Worm (Caenorhabditis elegans) whole organism, young adult: ENCODE data around the gene best-4.

Source experiments
- B0035.1 ChIP-seq: sonication (generic microtip); optimal IDR thresholded peaks from 2 replicates; lab custom pipeline; 2016; ENCODE audit warnings: missing genetic modification characterization, mild to moderate bottlenecking, missing compliant biosample characterization, missing genotype, missing genetic modification reagents
- B0336.3 ChIP-seq: fragments of 200-800 bp; sonication (Bioruptor generic); IDR thresholded peaks from 2 replicates; pipeline ENCODE4 v1.3.6; 2022; ENCODE audit warnings: missing genetic modification characterization, missing compliant biosample characterization
- C06A6.2 ChIP-seq: fragments of 200-800 bp; sonication (Bioruptor generic); conservative IDR thresholded peaks from 2 replicates; pipeline ENCODE4 v1.3.6; 2022; ENCODE audit warnings: missing genetic modification characterization, missing compliant biosample characterization
- D2030.7 ChIP-seq: fragments of 200-800 bp; sonication (Bioruptor generic); IDR thresholded peaks from 2 replicates; pipeline ENCODE4 v1.3.6; 2022; ENCODE audit warnings: missing genetic modification reagents, missing genetic modification characterization, missing compliant biosample characterization
- F49E8.2 ChIP-seq: sonication (generic microtip); optimal IDR thresholded peaks from 3 replicates; lab custom pipeline; 2017; ENCODE audit warnings: missing genetic modification characterization, mild to moderate bottlenecking, missing compliant biosample characterization, antibody characterized with exemption, moderate library complexity; ENCODE audit not compliant: insufficient read depth
- K11D2.4 ChIP-seq: fragments of 200-800 bp; sonication (Bioruptor generic); IDR thresholded peaks from 2 replicates; pipeline ENCODE4 v1.3.6; 2022; ENCODE audit warnings: missing genetic modification reagents, missing genetic modification characterization, missing compliant biosample characterization
- Y53G8AR.9 ChIP-seq: fragments of 200-800 bp; sonication (Bioruptor generic); conservative IDR thresholded peaks from 2 replicates; pipeline ENCODE4 v1.3.6; 2022; ENCODE audit warnings: missing genetic modification reagents, missing genetic modification characterization, missing compliant biosample characterization
- Y79H2A.3 ChIP-seq: fragments of 200-800 bp; sonication (Bioruptor generic); conservative IDR thresholded peaks from 2 replicates; pipeline ENCODE4 v1.3.6; 2022; ENCODE audit warnings: missing genetic modification reagents, missing genetic modification characterization, missing compliant biosample characterization
- ama-1 ChIP-seq, 3 experiments: fragments of 150-350 bp in 1 of 3; sonication (generic microtip) in 2 of 3; optimal IDR thresholded peaks; 2 replicates each; lab custom pipeline; 2014 to 2018; ENCODE audit warnings: missing biosample characterization in 2 of 3, missing genetic modification characterization in 2 of 3, missing genetic modification reagents in 2 of 3
- aptf-2 ChIP-seq: fragments of 200-800 bp; sonication (Bioruptor generic); conservative IDR thresholded peaks from 2 replicates; pipeline ENCODE4 v1.3.6; 2022; ENCODE audit warnings: missing genetic modification reagents, missing genetic modification characterization, missing compliant biosample characterization
- aptf-3 ChIP-seq: fragments of 200-800 bp; sonication (Bioruptor generic); IDR thresholded peaks from 2 replicates; pipeline ENCODE4 v1.3.6; 2022; ENCODE audit warnings: missing genetic modification characterization, missing compliant biosample characterization
- ccch-3 ChIP-seq: fragments of 200-800 bp; sonication (Bioruptor generic); optimal IDR thresholded peaks from 2 replicates; lab custom pipeline; 2018; ENCODE audit warnings: mild to moderate bottlenecking, missing genetic modification characterization, missing compliant biosample characterization
- cebp-2 ChIP-seq: fragments of 200-800 bp; sonication (Bioruptor generic); IDR thresholded peaks from 2 replicates; pipeline ENCODE4 v1.3.6; 2022; ENCODE audit warnings: missing genetic modification characterization, missing compliant biosample characterization
- ceh-79 ChIP-seq: sonication (generic microtip); optimal IDR thresholded peaks from 2 replicates; lab custom pipeline; 2017; ENCODE audit warnings: mild to moderate bottlenecking, missing genetic modification characterization, missing compliant biosample characterization
- ceh-91 ChIP-seq: fragments of 200-800 bp; sonication (Bioruptor generic); IDR thresholded peaks from 2 replicates; pipeline ENCODE4 v1.3.6; 2022; ENCODE audit warnings: missing genetic modification reagents, missing genetic modification characterization, missing compliant biosample characterization
- chd-7 ChIP-seq: sonication (generic microtip); optimal IDR thresholded peaks from 2 replicates; lab custom pipeline; 2016; ENCODE audit warnings: mild to moderate bottlenecking, missing genetic modification characterization, moderate library complexity, missing compliant biosample characterization
- dox-1 ChIP-seq: fragments of 200-800 bp; sonication (Bioruptor generic); IDR thresholded peaks from 2 replicates; pipeline ENCODE4 v1.3.6; 2022; ENCODE audit warnings: missing genetic modification reagents, missing genetic modification characterization, missing compliant biosample characterization
- efl-1 ChIP-seq: fragments of 150-350 bp; optimal IDR thresholded peaks from 2 replicates; lab custom pipeline; 2014; ENCODE audit warnings: missing biosample characterization, missing genetic modification reagents, missing genetic modification characterization
- ekl-4 ChIP-seq: fragments of 200-800 bp; sonication (Bioruptor generic); IDR thresholded peaks from 2 replicates; pipeline ENCODE4 v1.3.6; 2022; ENCODE audit warnings: missing genetic modification reagents, missing genetic modification characterization, missing compliant biosample characterization
- gei-17 ChIP-seq: fragments of 200-800 bp; sonication (Bioruptor generic); optimal IDR thresholded peaks from 2 replicates; lab custom pipeline; 2018; ENCODE audit warnings: mild to moderate bottlenecking, missing genetic modification characterization, missing compliant biosample characterization
- hmg-1.2 ChIP-seq: fragments of 200-800 bp; sonication (Bioruptor generic); IDR thresholded peaks from 2 replicates; pipeline ENCODE4 v1.3.6; 2022; ENCODE audit warnings: missing genetic modification reagents, missing genetic modification characterization, missing compliant biosample characterization
- hmg-20 ChIP-seq: fragments of 200-800 bp; sonication (Bioruptor generic); IDR thresholded peaks from 2 replicates; pipeline ENCODE4 v1.3.6; 2022; ENCODE audit warnings: missing genetic modification reagents, missing genetic modification characterization, missing compliant biosample characterization
- hsf-1 ChIP-seq: fragments of 200-800 bp; sonication (Bioruptor generic); IDR thresholded peaks from 2 replicates; pipeline ENCODE4 v1.3.6; 2022; ENCODE audit warnings: missing genetic modification reagents, missing genetic modification characterization, missing compliant biosample characterization
- let-526 ChIP-seq: fragments of 200-800 bp; sonication (Bioruptor generic); IDR thresholded peaks from 2 replicates; pipeline ENCODE4 v1.3.6; 2022; ENCODE audit warnings: missing genetic modification reagents, missing genetic modification characterization, missing compliant biosample characterization
- lin-26 ChIP-seq: fragments of 200-800 bp; sonication (Bioruptor generic); IDR thresholded peaks from 2 replicates; pipeline ENCODE4 v1.3.6; 2022; ENCODE audit warnings: missing genetic modification reagents, missing genetic modification characterization, missing compliant biosample characterization
- lin-54 ChIP-seq: fragments of 200-800 bp; sonication (Bioruptor generic); optimal IDR thresholded peaks from 2 replicates; lab custom pipeline; 2018; ENCODE audit warnings: mild to moderate bottlenecking, missing genetic modification characterization, missing compliant biosample characterization
- lsl-1 ChIP-seq: fragments of 200-800 bp; sonication (Bioruptor generic); optimal IDR thresholded peaks from 2 replicates; lab custom pipeline; 2018; ENCODE audit warnings: mild to moderate bottlenecking, missing genetic modification characterization, moderate library complexity, missing compliant biosample characterization
- madf-3 ChIP-seq: fragments of 200-800 bp; sonication (Bioruptor generic); IDR thresholded peaks from 2 replicates; pipeline ENCODE4 v1.3.6; 2022; ENCODE audit warnings: missing genetic modification reagents, missing genetic modification characterization, missing compliant biosample characterization
- madf-6 ChIP-seq: fragments of 200-800 bp; sonication (Bioruptor generic); IDR thresholded peaks from 2 replicates; pipeline ENCODE4 v1.3.6; 2022; ENCODE audit warnings: missing genetic modification reagents, missing genetic modification characterization, missing compliant biosample characterization
- mel-28 ChIP-seq: sonication (generic microtip); optimal IDR thresholded peaks from 2 replicates; lab custom pipeline; 2016; ENCODE audit warnings: borderline replicate concordance, mild to moderate bottlenecking, missing genetic modification characterization, missing compliant biosample characterization
- nfya-1 ChIP-seq: sonication (generic microtip); optimal IDR thresholded peaks from 2 replicates; lab custom pipeline; 2017; ENCODE audit warnings: antibody characterized with exemption, missing compliant biosample characterization, missing genetic modification characterization, borderline replicate concordance; ENCODE audit not compliant: insufficient read depth
- nfyb-1 ChIP-seq: fragments of 200-800 bp; sonication (Bioruptor generic); IDR thresholded peaks from 2 replicates; pipeline ENCODE4 v1.3.6; 2022; ENCODE audit warnings: missing genetic modification reagents, missing genetic modification characterization, missing compliant biosample characterization
- nhr-120 ChIP-seq: fragments of 200-800 bp; sonication (Bioruptor generic); IDR thresholded peaks from 2 replicates; pipeline ENCODE4 v1.3.6; 2022; ENCODE audit warnings: missing genetic modification characterization, missing compliant biosample characterization
- nhr-179 ChIP-seq: sonication (generic microtip); optimal IDR thresholded peaks from 2 replicates; lab custom pipeline; 2016; ENCODE audit warnings: mild to moderate bottlenecking, missing genetic modification characterization, missing compliant biosample characterization
- nhr-90 ChIP-seq: sonication (generic microtip); optimal IDR thresholded peaks from 2 replicates; lab custom pipeline; 2016; ENCODE audit warnings: missing genotype, mild to moderate bottlenecking, missing genetic modification characterization, missing compliant biosample characterization
- pbrm-1 ChIP-seq: fragments of 200-800 bp; sonication (Bioruptor generic); IDR thresholded peaks from 2 replicates; pipeline ENCODE4 v1.3.6; 2022; ENCODE audit warnings: missing genetic modification reagents, missing genetic modification characterization, missing compliant biosample characterization
- pha-4 ChIP-seq: fragments of 150-350 bp; sonication (generic microtip); optimal IDR thresholded peaks from 2 replicates; lab custom pipeline; 2014; ENCODE audit warnings: missing biosample characterization, missing genetic modification reagents, missing genetic modification characterization
- rcor-1 ChIP-seq: fragments of 200-800 bp; sonication (Bioruptor generic); IDR thresholded peaks from 2 replicates; pipeline ENCODE4 v1.3.6; 2022; ENCODE audit warnings: missing genetic modification reagents, missing genetic modification characterization, missing compliant biosample characterization
- rec-8 ChIP-seq, 2 experiments: sonication (generic microtip); optimal IDR thresholded peaks; 2 replicates each; lab custom pipeline; 2016; ENCODE audit warnings: mild to moderate bottlenecking in 2 of 2, missing genetic modification characterization in 2 of 2, missing genetic modification reagents in 2 of 2, missing genotype in 2 of 2, missing biosample characterization in 1 of 2, missing compliant biosample characterization in 1 of 2, moderate library complexity in 1 of 2
- snpc-1.1 ChIP-seq: sonication (generic microtip); optimal IDR thresholded peaks from 2 replicates; lab custom pipeline; 2017; ENCODE audit warnings: missing genetic modification characterization, mild to moderate bottlenecking, missing compliant biosample characterization, antibody characterized with exemption, moderate library complexity, missing genotype, missing genetic modification reagents; ENCODE audit not compliant: insufficient read depth
- snpc-3.4 ChIP-seq: sonication (generic microtip); optimal IDR thresholded peaks from 2 replicates; lab custom pipeline; 2017; ENCODE audit warnings: missing genetic modification characterization, mild to moderate bottlenecking, missing compliant biosample characterization, antibody characterized with exemption, moderate library complexity, missing genotype, missing genetic modification reagents
- sptf-2 ChIP-seq: fragments of 200-800 bp; sonication (Bioruptor generic); optimal IDR thresholded peaks from 2 replicates; lab custom pipeline; 2018; ENCODE audit warnings: mild to moderate bottlenecking, missing genetic modification characterization, missing compliant biosample characterization
- tbp1 ChIP-seq: fragments of 200-800 bp; sonication (Bioruptor generic); optimal IDR thresholded peaks from 2 replicates; lab custom pipeline; 2018; ENCODE audit warnings: mild to moderate bottlenecking, missing genetic modification characterization, missing compliant biosample characterization
- unc-130 ChIP-seq: sonication (generic microtip); optimal IDR thresholded peaks from 2 replicates; lab custom pipeline; 2016; ENCODE audit warnings: missing genetic modification reagents, missing genetic modification characterization, missing compliant biosample characterization
- zim-3 ChIP-seq: sonication (generic microtip); optimal IDR thresholded peaks from 2 replicates; lab custom pipeline; 2017; ENCODE audit warnings: mild to moderate bottlenecking, missing genetic modification characterization, moderate library complexity, missing compliant biosample characterization
- ztf-18 ChIP-seq: sonication (generic microtip); optimal IDR thresholded peaks from 2 replicates; lab custom pipeline; 2016; ENCODE audit warnings: missing genotype, mild to moderate bottlenecking, missing genetic modification characterization, missing compliant biosample characterization
- ztf-26 ChIP-seq: sonication (generic microtip); optimal IDR thresholded peaks from 2 replicates; lab custom pipeline; 2017; ENCODE audit warnings: missing genetic modification characterization, missing compliant biosample characterization
- ztf-6 ChIP-seq: fragments of 200-800 bp; sonication (Bioruptor generic); IDR thresholded peaks from 2 replicates; pipeline ENCODE4 v1.3.6; 2022; ENCODE audit warnings: missing genetic modification reagents, missing genetic modification characterization, missing compliant biosample characterization

Gene best-4

ce11 chrII:18787-19186 is 7.1 kb upstream of the best-4 start (continued):
- no peak for TF ChIP-seq aptf-3 (GFP tag; lab: Robert Waterston, UW)
- no peak for TF ChIP-seq zim-3 (tag; lab: Kevin White, UChicago)
- TF ChIP-seq rec-8 (tag; optimal IDR thresholded peaks at IDR 0.05; lab: Kevin White, UChicago): no peak
- TF ChIP-seq D2030.7: no peak
- TF ChIP-seq B0035.1: no peak
- TF ChIP-seq ekl-4 (GFP tag; lab: Robert Waterston, UW): peak; percentile 35; the same call in 1 of the 2 replicates
- no peak for TF ChIP-seq gei-17 (GFP tag; lab: Kevin White, UChicago)
- no peak for TF ChIP-seq ccch-3 (GFP tag; lab: Kevin White, UChicago)
- TF ChIP-seq B0336.3: peak; percentile 55; the same call in 1 of the 2 replicates
- TF ChIP-seq nfya-1 (tag; lab: Kevin White, UChicago): no peak
- peak; percentile 50 for TF ChIP-seq ztf-26 (tag; lab: Kevin White, UChicago)
- no peak for TF ChIP-seq efl-1 (GFP tag; lab: Kevin White, UChicago)
- peak; percentile 12 for TF ChIP-seq chd-7
- TF ChIP-seq ama-1 (optimal IDR thresholded peaks at IDR 0.05; lab: Kevin White, UChicago): no peak
- no peak for TF ChIP-seq ama-1 (GFP tag; optimal IDR thresholded peaks at IDR 0.05; lab: Kevin White, UChicago)
- no peak for TF ChIP-seq F49E8.2
- peak; percentile 79 for TF ChIP-seq dox-1 (GFP tag; lab: Robert Waterston, UW)
- TF ChIP-seq ceh-91: no peak
- TF ChIP-seq K11D2.4 (GFP tag; lab: Robert Waterston, UW): peak; percentile 68; the same call in 1 of the 2 replicates
- TF ChIP-seq hmg-20 (GFP tag; lab: Robert Waterston, UW): no peak
- no peak for TF ChIP-seq ceh-79 (tag; lab: Kevin White, UChicago)
- no peak for TF ChIP-seq nhr-120 (GFP tag; lab: Robert Waterston, UW)
- TF ChIP-seq ztf-6: no peak
- TF ChIP-seq sptf-2 (GFP tag; lab: Kevin White, UChicago): no peak
- 0 out of 2 replicates have a peak, but pooled peaks have one; percentile 36 for TF ChIP-seq C06A6.2 (GFP tag; lab: Robert Waterston, UW)
- TF ChIP-seq nhr-90 (tag; lab: Kevin White, UChicago): peak; percentile 14
- no peak for TF ChIP-seq madf-6 (GFP tag; lab: Robert Waterston, UW)
- TF ChIP-seq let-526 (GFP tag; lab: Robert Waterston, UW): peak; percentile 58; the same call in 1 of the 2 replicates
- TF ChIP-seq unc-130 (GFP tag; lab: Kevin White, UChicago): no peak
- no peak for TF ChIP-seq lin-54 (GFP tag; lab: Kevin White, UChicago)
- no peak for TF ChIP-seq tbp1 (GFP tag; lab: Kevin White, UChicago)
- peak; percentile 44 for TF ChIP-seq nfyb-1
- TF ChIP-seq nhr-179 (tag; lab: Kevin White, UChicago): no peak
- TF ChIP-seq cebp-2 (GFP tag; lab: Robert Waterston, UW): no peak
- TF ChIP-seq aptf-2 (GFP tag; lab: Robert Waterston, UW): no peak
- TF ChIP-seq pha-4 (tag; lab: Kevin White, UChicago): no peak
- no peak for TF ChIP-seq lsl-1 (GFP tag; lab: Kevin White, UChicago)
- no peak for TF ChIP-seq Y53G8AR.9
- no peak for TF ChIP-seq snpc-1.1
- peak; percentile 82 for TF ChIP-seq ztf-18 (tag; lab: Kevin White, UChicago)
- no peak for TF ChIP-seq snpc-3.4 (tag; lab: Kevin White, UChicago)
- no peak for TF ChIP-seq mel-28 (tag; lab: Kevin White, UChicago)
- TF ChIP-seq hsf-1 (GFP tag; lab: Robert Waterston, UW): no peak
- TF ChIP-seq hmg-1.2 (GFP tag; lab: Robert Waterston, UW): peak; percentile 96
- 0 out of 2 replicates have a peak, but pooled peaks have one; percentile 20 for TF ChIP-seq rcor-1 (GFP tag; lab: Robert Waterston, UW)
- TF ChIP-seq pbrm-1 (GFP tag; lab: Robert Waterston, UW): peak; percentile 42; the same call in 1 of the 2 replicates
- no peak for TF ChIP-seq Y79H2A.3 (GFP tag; lab: Robert Waterston, UW)
- no peak for TF ChIP-seq madf-3 (GFP tag; lab: Robert Waterston, UW)
- peak; percentile 65; the same call in 1 of the 2 replicates for TF ChIP-seq lin-26 (GFP tag; lab: Robert Waterston, UW)
